Fruit fly (Drosophila melanogaster) whole organism, embryonic: Measurements from ENCODE around the gene CG18586.

Source experiments
- Bteb2 ChIP-seq: fragments of 200-800 bp; sonication (Bioruptor generic); optimal IDR thresholded peaks from 2 replicates; lab custom pipeline; 2016; ENCODE audit warnings: missing biosample characterization, missing genetic modification characterization
- CG10959 ChIP-seq: fragments of 200-800 bp; sonication (Bioruptor generic); IDR thresholded peaks from 2 replicates; pipeline ENCODE4 v1.3.6; 2022; ENCODE audit warnings: missing biosample characterization, missing genetic modification characterization
- CG10979 ChIP-seq: fragments of 200-800 bp; sonication (Bioruptor generic); optimal IDR thresholded peaks from 2 replicates; lab custom pipeline; 2018; ENCODE audit warnings: missing biosample characterization, mild to moderate bottlenecking, missing genetic modification characterization, moderate library complexity
- CG11504 ChIP-seq: fragments of 200-800 bp; sonication (Bioruptor generic); optimal IDR thresholded peaks from 3 replicates; lab custom pipeline; 2019; ENCODE audit warnings: missing biosample characterization, mild to moderate bottlenecking, missing genetic modification characterization, moderate library complexity
- CG12155 ChIP-seq: fragments of 200-800 bp; sonication (Bioruptor generic); optimal IDR thresholded peaks from 3 replicates; lab custom pipeline; 2016; ENCODE audit warnings: missing biosample characterization, missing genetic modification characterization
- CG12659 ChIP-seq: fragments of 200-800 bp; sonication (Bioruptor generic); optimal IDR thresholded peaks from 3 replicates; lab custom pipeline; 2017; ENCODE audit warnings: mild to moderate bottlenecking, missing biosample characterization, missing genetic modification reagents, missing genetic modification characterization
- CG12744 ChIP-seq: fragments of 200-800 bp; sonication (Bioruptor generic); optimal IDR thresholded peaks from 2 replicates; lab custom pipeline; 2016; ENCODE audit warnings: missing biosample characterization, missing genetic modification characterization
- CG12769 ChIP-seq: fragments of 200-800 bp; sonication (Bioruptor generic); optimal IDR thresholded peaks from 2 replicates; lab custom pipeline; 2019; ENCODE audit warnings: missing biosample characterization, mild to moderate bottlenecking, missing genetic modification characterization, moderate library complexity
- CG13123 ChIP-seq: fragments of 200-800 bp; sonication (Bioruptor generic); optimal IDR thresholded peaks from 2 replicates; lab custom pipeline; 2016; ENCODE audit warnings: missing biosample characterization, missing genetic modification characterization
- CG15696 ChIP-seq: fragments of 200-800 bp; sonication (Bioruptor generic); optimal IDR thresholded peaks from 2 replicates; lab custom pipeline; 2019; ENCODE audit warnings: missing biosample characterization, mild to moderate bottlenecking, missing genetic modification characterization, moderate library complexity
- CG1603 ChIP-seq: fragments of 200-800 bp; sonication (Bioruptor generic); optimal IDR thresholded peaks from 2 replicates; lab custom pipeline; 2019; ENCODE audit warnings: missing biosample characterization, mild to moderate bottlenecking, missing genetic modification characterization, moderate library complexity
- CG17361 ChIP-seq: fragments of 200-800 bp; sonication (Bioruptor generic); IDR thresholded peaks from 3 replicates; pipeline ENCODE4 v1.3.6; 2022; ENCODE audit warnings: missing biosample characterization, missing genetic modification characterization
- CG17829 ChIP-seq: fragments of 200-800 bp; optimal IDR thresholded peaks from 2 replicates; lab custom pipeline; 2019; ENCODE audit warnings: missing biosample characterization, mild to moderate bottlenecking, missing genetic modification characterization, moderate library complexity
- CG17912 ChIP-seq: fragments of 200-800 bp; sonication (Bioruptor generic); optimal IDR thresholded peaks from 2 replicates; lab custom pipeline; 2018; ENCODE audit warnings: missing biosample characterization, mild to moderate bottlenecking, missing genetic modification characterization
- CG18011 ChIP-seq: fragments of 200-800 bp; sonication (Bioruptor generic); optimal IDR thresholded peaks from 2 replicates; lab custom pipeline; 2017; ENCODE audit warnings: missing biosample characterization, missing genetic modification characterization, mild to moderate bottlenecking, moderate library complexity, missing genotype
- CG2202 ChIP-seq: fragments of 200-800 bp; sonication (Bioruptor generic); optimal IDR thresholded peaks from 2 replicates; lab custom pipeline; 2018; ENCODE audit warnings: missing biosample characterization, mild to moderate bottlenecking, missing genetic modification characterization
- CG30403 ChIP-seq: fragments of 200-800 bp; sonication (Bioruptor generic); optimal IDR thresholded peaks from 3 replicates; lab custom pipeline; 2016; ENCODE audit warnings: missing biosample characterization, missing genetic modification characterization
- CG30431 ChIP-seq: fragments of 200-800 bp; sonication (Bioruptor generic); optimal IDR thresholded peaks from 2 replicates; lab custom pipeline; 2017; ENCODE audit warnings: missing biosample characterization, missing genetic modification characterization
- CG4360 ChIP-seq: fragments of 200-800 bp; sonication (Bioruptor generic); IDR thresholded peaks from 2 replicates; pipeline ENCODE4 v1.3.6; 2022; ENCODE audit warnings: missing biosample characterization, missing genetic modification characterization
- CG5245 ChIP-seq: fragments of 200-800 bp; sonication (Bioruptor generic); optimal IDR thresholded peaks from 3 replicates; lab custom pipeline; 2016; ENCODE audit warnings: missing biosample characterization, missing genetic modification characterization
- CG6254 ChIP-seq: fragments of 200-800 bp; sonication (Bioruptor generic); optimal IDR thresholded peaks from 3 replicates; lab custom pipeline; 2017; ENCODE audit warnings: mild to moderate bottlenecking, missing biosample characterization, missing genetic modification reagents, missing genetic modification characterization
- CG6765 ChIP-seq: fragments of 200-800 bp; sonication (Bioruptor generic); optimal IDR thresholded peaks from 3 replicates; lab custom pipeline; 2017; ENCODE audit warnings: missing biosample characterization, mild to moderate bottlenecking, missing genetic modification characterization
- CG7786 ChIP-seq: fragments of 200-800 bp; sonication (Bioruptor generic); optimal IDR thresholded peaks from 2 replicates; lab custom pipeline; 2016; ENCODE audit warnings: missing biosample characterization, missing genetic modification characterization
- CG8089 ChIP-seq: fragments of 200-800 bp; sonication (Bioruptor generic); optimal IDR thresholded peaks from 3 replicates; lab custom pipeline; 2016; ENCODE audit warnings: missing biosample characterization, missing genetic modification characterization
- CG9876 ChIP-seq: fragments of 200-800 bp; sonication (Bioruptor generic); optimal IDR thresholded peaks from 2 replicates; lab custom pipeline; 2016; ENCODE audit warnings: missing biosample characterization, missing genetic modification characterization
- Dp ChIP-seq: fragments of 200-800 bp; sonication (Bioruptor generic); optimal IDR thresholded peaks from 2 replicates; lab custom pipeline; 2018; ENCODE audit warnings: missing biosample characterization, mild to moderate bottlenecking, missing genetic modification characterization, moderate library complexity
- Hey ChIP-seq: fragments of 200-800 bp; sonication (Bioruptor generic); optimal IDR thresholded peaks from 3 replicates; lab custom pipeline; 2018; ENCODE audit warnings: missing biosample characterization, mild to moderate bottlenecking, missing genetic modification characterization
- Hsf ChIP-seq: fragments of 200-800 bp; sonication (Bioruptor generic); optimal IDR thresholded peaks from 3 replicates; lab custom pipeline; 2016; ENCODE audit warnings: missing biosample characterization, missing genetic modification characterization
- MESR4 ChIP-seq: fragments of 200-800 bp; sonication (Bioruptor generic); optimal IDR thresholded peaks from 2 replicates; lab custom pipeline; 2018; ENCODE audit warnings: missing biosample characterization, mild to moderate bottlenecking, missing genetic modification characterization, moderate library complexity
- Myb ChIP-seq: fragments of 200-800 bp; sonication (Bioruptor generic); optimal IDR thresholded peaks from 2 replicates; lab custom pipeline; 2016; ENCODE audit warnings: missing biosample characterization, missing genetic modification characterization
- Neu2 ChIP-seq: fragments of 200-800 bp; sonication (Bioruptor generic); optimal IDR thresholded peaks from 3 replicates; lab custom pipeline; 2016; ENCODE audit warnings: missing biosample characterization, missing genetic modification characterization, borderline replicate concordance
- NfI ChIP-seq: fragments of 200-800 bp; sonication (Bioruptor generic); optimal IDR thresholded peaks from 3 replicates; lab custom pipeline; 2018; ENCODE audit warnings: missing biosample characterization, mild to moderate bottlenecking, missing genetic modification characterization, moderate library complexity
- Rfx ChIP-seq: fragments of 200-800 bp; sonication (Bioruptor generic); IDR thresholded peaks from 2 replicates; pipeline ENCODE4 v1.3.6; 2022; ENCODE audit warnings: missing biosample characterization, missing genetic modification characterization
- Rx ChIP-seq: fragments of 200-800 bp; sonication (Bioruptor generic); IDR thresholded peaks from 2 replicates; pipeline ENCODE4 v1.3.6; 2022; ENCODE audit warnings: missing biosample characterization, missing genetic modification characterization
- Spps ChIP-seq: fragments of 200-800 bp; sonication (Bioruptor generic); optimal IDR thresholded peaks from 2 replicates; lab custom pipeline; 2018; ENCODE audit warnings: missing biosample characterization, mild to moderate bottlenecking, missing genetic modification characterization
- ab ChIP-seq: fragments of 200-800 bp; sonication (Bioruptor generic); optimal IDR thresholded peaks from 2 replicates; lab custom pipeline; 2016; ENCODE audit warnings: missing biosample characterization, missing genetic modification characterization
- ash1 ChIP-seq: fragments of 200-800 bp; sonication (Bioruptor generic); optimal IDR thresholded peaks from 2 replicates; lab custom pipeline; 2018; ENCODE audit warnings: missing biosample characterization, mild to moderate bottlenecking, missing genetic modification characterization
- az2 ChIP-seq: fragments of 200-800 bp; sonication (Bioruptor generic); optimal IDR thresholded peaks from 3 replicates; lab custom pipeline; 2016; ENCODE audit warnings: missing biosample characterization, missing genetic modification characterization
- chn ChIP-seq: fragments of 200-800 bp; sonication (Bioruptor generic); optimal IDR thresholded peaks from 2 replicates; lab custom pipeline; 2016; ENCODE audit warnings: missing biosample characterization, missing genetic modification characterization
- crp ChIP-seq, 2 experiments: fragments of 200-800 bp; sonication (Bioruptor generic); optimal IDR thresholded peaks; 2 replicates in 1 of 2; 3 replicates in 1 of 2; lab custom pipeline; 2017; ENCODE audit warnings: missing biosample characterization in 2 of 2, missing genetic modification characterization in 2 of 2, mild to moderate bottlenecking in 1 of 2, moderate library complexity in 1 of 2
- dmrt11E ChIP-seq: fragments of 200-800 bp; sonication (Bioruptor generic); optimal IDR thresholded peaks from 3 replicates; lab custom pipeline; 2018; ENCODE audit warnings: missing biosample characterization, mild to moderate bottlenecking, missing genetic modification characterization, moderate library complexity
- lola ChIP-seq, 3 experiments: fragments of >200 bp in 2 of 3; fragments of 200-800 bp in 1 of 3; sonication (Bioruptor generic) in 1 of 3; optimal IDR thresholded peaks; 2 replicates each; lab custom pipeline; 2017 to 2019; ENCODE audit warnings: missing biosample characterization in 3 of 3, missing genetic modification characterization in 3 of 3, mild to moderate bottlenecking in 1 of 3, moderate library complexity in 1 of 3
- mirr ChIP-seq: fragments of 200-800 bp; sonication (Bioruptor generic); optimal IDR thresholded peaks from 3 replicates; lab custom pipeline; 2018; ENCODE audit warnings: missing biosample characterization, mild to moderate bottlenecking, missing genetic modification characterization
- org-1 ChIP-seq: fragments of 200-800 bp; sonication (Bioruptor generic); optimal IDR thresholded peaks from 2 replicates; lab custom pipeline; 2017; ENCODE audit warnings: missing biosample characterization, missing genetic modification characterization
- pros ChIP-seq: fragments of 200-800 bp; sonication (Bioruptor generic); optimal IDR thresholded peaks from 3 replicates; lab custom pipeline; 2019; ENCODE audit warnings: missing biosample characterization, mild to moderate bottlenecking, missing genetic modification characterization, moderate library complexity
- sisA ChIP-seq: fragments of 200-800 bp; sonication (Bioruptor generic); IDR thresholded peaks from 2 replicates; pipeline ENCODE4 v1.3.6; 2022; ENCODE audit warnings: missing biosample characterization, missing genetic modification characterization
- tll ChIP-seq, 2 experiments: fragments of 200-800 bp in 1 of 2; fragments of >200 bp in 1 of 2; sonication (Bioruptor generic) in 1 of 2; optimal IDR thresholded peaks; 2 replicates each; lab custom pipeline; 2017 to 2019; ENCODE audit warnings: missing biosample characterization in 2 of 2, missing genetic modification characterization in 2 of 2, mild to moderate bottlenecking in 1 of 2, moderate library complexity in 1 of 2
- zen ChIP-seq: fragments of 200-800 bp; sonication (Bioruptor generic); optimal IDR thresholded peaks from 3 replicates; lab custom pipeline; 2018; ENCODE audit warnings: missing biosample characterization, mild to moderate bottlenecking, missing genetic modification characterization, moderate library complexity
- zf30C ChIP-seq: fragments of 200-800 bp; sonication (Bioruptor generic); optimal IDR thresholded peaks from 3 replicates; lab custom pipeline; 2018; ENCODE audit warnings: missing biosample characterization, mild to moderate bottlenecking, missing genetic modification characterization
- zfh1 ChIP-seq: fragments of 200-800 bp; sonication (Bioruptor generic); IDR thresholded peaks from 3 replicates; pipeline ENCODE4 v1.3.6; 2022; ENCODE audit warnings: missing biosample characterization, missing genetic modification characterization

CG18586 gene

dm6 chr3L:5856919-5857318 lies 16.2 kb upstream of the CG18586 start (continued):
- TF ChIP-seq Myb (GFP tag; lab: Kevin White, UChicago), result no peak
- TF ChIP-seq chn, result peak; percentile 35
- peak; percentile 15 for TF ChIP-seq CG6254 (GFP tag; lab: Kevin White, UChicago)
- peak; percentile 21 for TF ChIP-seq CG11504 (tag; lab: Kevin White, UChicago)
- no peak for TF ChIP-seq Bteb2 (GFP tag; lab: Kevin White, UChicago)
- peak; percentile 32 for TF ChIP-seq CG12155 (GFP tag; lab: Kevin White, UChicago)
- TF ChIP-seq zfh1 (GFP tag; lab: Robert Waterston, UW), result peak; percentile 74
- peak; percentile 95 for TF ChIP-seq CG15696 (tag; lab: Kevin White, UChicago)
- no peak for TF ChIP-seq CG6765
- no peak for TF ChIP-seq sisA (GFP tag; lab: Robert Waterston, UW)
- no peak for TF ChIP-seq CG12659 (GFP tag; lab: Kevin White, UChicago)
- peak in 1 of 3 experiments; percentile 86 for TF ChIP-seq lola (GFP tag; optimal IDR thresholded peaks at IDR 0.05; lab: Kevin White, UChicago)
- TF ChIP-seq CG17361 (GFP tag; lab: Robert Waterston, UW), result no peak
- TF ChIP-seq MESR4, result no peak
- peak; percentile 96 for TF ChIP-seq zf30C (GFP tag; lab: Kevin White, UChicago)
- no peak for TF ChIP-seq crp (GFP tag; optimal IDR thresholded peaks at IDR 0.05; lab: Kevin White, UChicago)
- no peak for TF ChIP-seq CG17912 (GFP tag; lab: Kevin White, UChicago)
- TF ChIP-seq Dp (GFP tag; lab: Kevin White, UChicago), result no peak
- TF ChIP-seq mirr (GFP tag; lab: Kevin White, UChicago), result no peak
- no peak for TF ChIP-seq Rfx
- peak; percentile 76 for TF ChIP-seq CG1603
- no peak for TF ChIP-seq NfI (GFP tag; lab: Kevin White, UChicago)
- peak; percentile 9 for TF ChIP-seq CG5245 (GFP tag; lab: Kevin White, UChicago)
- TF ChIP-seq ab (GFP tag; lab: Kevin White, UChicago), result no peak
- peak; percentile 75 for TF ChIP-seq zen (tag; lab: Kevin White, UChicago)
- peak; percentile 16 for TF ChIP-seq CG7786 (GFP tag; lab: Kevin White, UChicago)
- TF ChIP-seq CG10979 (tag; lab: Kevin White, UChicago), result peak; percentile 82
- TF ChIP-seq CG18011 (GFP tag; lab: Kevin White, UChicago), result no peak
- TF ChIP-seq CG13123, result no peak
- no peak for TF ChIP-seq ash1 (GFP tag; lab: Kevin White, UChicago)
- peak; percentile 50 for TF ChIP-seq CG10959
- TF ChIP-seq Hey (tag; lab: Kevin White, UChicago), result no peak
- TF ChIP-seq Rx (GFP tag; lab: Robert Waterston, UW), result no peak
- TF ChIP-seq tll (GFP tag; optimal IDR thresholded peaks at IDR 0.05; lab: Kevin White, UChicago), result peak; percentile 20 to 84
- TF ChIP-seq Hsf, result peak; percentile 47
- no peak for TF ChIP-seq CG12744 (GFP tag; lab: Kevin White, UChicago)
- peak; percentile 88 for TF ChIP-seq dmrt11E (tag; lab: Kevin White, UChicago)
- TF ChIP-seq Spps (tag; lab: Kevin White, UChicago), result peak; percentile 24
- peak; percentile 27 for TF ChIP-seq CG8089 (GFP tag; lab: Kevin White, UChicago)
- peak; percentile 22 for TF ChIP-seq org-1
- TF ChIP-seq Neu2 (GFP tag; lab: Kevin White, UChicago), result peak; percentile 29
- no peak for TF ChIP-seq CG12769
- no peak for TF ChIP-seq CG4360
- peak; percentile 35 for TF ChIP-seq az2 (GFP tag; lab: Kevin White, UChicago)
- no peak for TF ChIP-seq CG30403
- peak; percentile 63 for TF ChIP-seq CG30431 (GFP tag; lab: Kevin White, UChicago)
- TF ChIP-seq CG9876 (GFP tag; lab: Kevin White, UChicago), result no peak
- peak; percentile 40 for TF ChIP-seq CG2202 (tag; lab: Kevin White, UChicago)
- TF ChIP-seq pros (GFP tag; lab: Kevin White, UChicago), result no peak
- TF ChIP-seq CG17829 (tag; lab: Kevin White, UChicago), result peak; percentile 80
